Worm (Caenorhabditis elegans) whole organism, L2 larva: ENCODE data around the gene F55E10.4.

ENCODE experiments used
- lsy-2 ChIP-seq, 2 experiments: fragments of 150-350 bp in 1 of 2; sonication (generic microtip) in 1 of 2; optimal IDR thresholded peaks; 2 replicates each; lab custom pipeline; 2014 to 2017; ENCODE audit warnings: missing biosample characterization in 2 of 2, missing genetic modification characterization in 2 of 2
- nhr-11 ChIP-seq: fragments of 150-350 bp; optimal IDR thresholded peaks from 2 replicates; lab custom pipeline; 2014; ENCODE audit warnings: missing biosample characterization, missing genetic modification characterization
- nhr-12 ChIP-seq: fragments of 150-350 bp; optimal IDR thresholded peaks from 2 replicates; lab custom pipeline; 2014; ENCODE audit warnings: missing biosample characterization, missing genetic modification characterization
- sem-4 ChIP-seq: fragments of 150-350 bp; optimal IDR thresholded peaks from 2 replicates; lab custom pipeline; 2014; ENCODE audit warnings: missing biosample characterization, missing genetic modification reagents, missing genetic modification characterization
- skn-1 ChIP-seq: sonication (generic microtip); optimal IDR thresholded peaks from 2 replicates; lab custom pipeline; 2017; ENCODE audit warnings: missing biosample characterization, missing genetic modification characterization
- snpc-4 ChIP-seq: fragments of 150-350 bp; optimal IDR thresholded peaks from 2 replicates; lab custom pipeline; 2014; ENCODE audit warnings: missing biosample characterization, missing genetic modification characterization
- unc-62 ChIP-seq: fragments of 150-350 bp; optimal IDR thresholded peaks from 2 replicates; lab custom pipeline; 2014; ENCODE audit warnings: missing biosample characterization, missing genetic modification reagents, missing genetic modification characterization
- ztf-11 ChIP-seq: sonication (generic microtip); optimal IDR thresholded peaks from 2 replicates; lab custom pipeline; 2017; ENCODE audit warnings: missing biosample characterization, missing genetic modification characterization

- TF ChIP-seq unc-62 (GFP tag; lab: Kevin White, UChicago) (no peak), snpc-4 (tag; lab: Kevin White, UChicago) (no peak), sem-4 (tag; lab: Kevin White, UChicago) (no peak), ztf-11 (tag; lab: Kevin White, UChicago) (no peak), nhr-11 (no peak), skn-1 (tag; lab: Kevin White, UChicago) (no peak), nhr-12 (tag; lab: Kevin White, UChicago) (no peak), lsy-2 (tag; optimal IDR thresholded peaks at IDR 0.05; lab: Kevin White, UChicago) (no peak)
Observed at ce11 chrX:8302299-8302698, 25.4 kb downstream of the F55E10.4 start, which contains the start of gene inx-5.
